Worm (Caenorhabditis elegans) whole organism, L1 larva: ENCODE data around the gene F55C9.6.

ENCODE experiments used
- C04F5.9 ChIP-seq: sonication (generic microtip); optimal IDR thresholded peaks from 2 replicates; lab custom pipeline; 2016; ENCODE audit warnings: missing genetic modification characterization, missing compliant biosample characterization
- F16B12.6 ChIP-seq: fragments of 150-350 bp; optimal IDR thresholded peaks from 2 replicates; lab custom pipeline; 2014; ENCODE audit warnings: missing biosample characterization, missing genetic modification characterization
- Y116A8C.19 ChIP-seq: sonication (generic microtip); optimal IDR thresholded peaks from 2 replicates; lab custom pipeline; 2016; ENCODE audit warnings: missing compliant biosample characterization, missing genetic modification characterization, borderline replicate concordance
- aha-1 ChIP-seq: fragments of 150-350 bp; optimal IDR thresholded peaks from 2 replicates; lab custom pipeline; 2014; ENCODE audit warnings: missing biosample characterization, missing genetic modification characterization
- efl-1 ChIP-seq, 4 experiments: fragments of 150-350 bp; optimal IDR thresholded peaks in 3 of 4; peaks in 1 of 4; 1 replicate in 1 of 4; 2 replicates in 3 of 4; lab custom pipeline; 2014; ENCODE audit warnings: missing biosample characterization in 2 of 4, missing genetic modification characterization in 2 of 4, missing genetic modification reagents in 2 of 4
- egl-27 ChIP-seq, 2 experiments: fragments of 150-350 bp in 1 of 2; sonication (generic microtip); optimal IDR thresholded peaks; 3 replicates each; lab custom pipeline; 2017 to 2018; ENCODE audit warnings: missing biosample characterization in 2 of 2, missing genetic modification characterization in 2 of 2, missing genetic modification reagents in 2 of 2
- elt-2 ChIP-seq: sonication (generic microtip); optimal IDR thresholded peaks from 2 replicates; lab custom pipeline; 2016; ENCODE audit warnings: missing genetic modification characterization, mild to moderate bottlenecking, inconsistent platforms, missing compliant biosample characterization, missing genetic modification reagents
- ets-5 ChIP-seq: fragments of 200-800 bp; sonication (Bioruptor generic); IDR thresholded peaks from 2 replicates; pipeline ENCODE4 v1.3.6; 2022; ENCODE audit warnings: missing genetic modification characterization, missing compliant biosample characterization
- fkh-10 ChIP-seq: sonication (generic microtip); optimal IDR thresholded peaks from 2 replicates; lab custom pipeline; 2017; ENCODE audit warnings: missing biosample characterization, missing genetic modification reagents, missing genetic modification characterization
- fos-1 ChIP-seq: fragments of 150-350 bp; optimal IDR thresholded peaks from 2 replicates; lab custom pipeline; 2014; ENCODE audit warnings: missing biosample characterization, missing genetic modification characterization
- hlh-4 ChIP-seq: sonication (generic microtip); optimal IDR thresholded peaks from 2 replicates; lab custom pipeline; 2016; ENCODE audit warnings: mild to moderate bottlenecking, missing genetic modification characterization, missing compliant biosample characterization
- lin-14 ChIP-seq: fragments of 200-800 bp; sonication (Bioruptor generic); optimal IDR thresholded peaks from 2 replicates; lab custom pipeline; 2018; ENCODE audit warnings: mild to moderate bottlenecking, missing genetic modification characterization, moderate library complexity, missing compliant biosample characterization
- lin-35 ChIP-seq, 2 experiments: fragments of 150-350 bp; optimal IDR thresholded peaks; 2 replicates each; lab custom pipeline; 2014; ENCODE audit warnings: missing biosample characterization in 2 of 2, missing genetic modification characterization in 2 of 2, missing genetic modification reagents in 2 of 2
- mep-1 ChIP-seq: fragments of 150-350 bp; optimal IDR thresholded peaks from 2 replicates; lab custom pipeline; 2014; ENCODE audit warnings: missing biosample characterization, missing genetic modification characterization
- nhr-19 ChIP-seq: fragments of 200-800 bp; sonication (Bioruptor generic); conservative IDR thresholded peaks from 2 replicates; pipeline ENCODE4 v1.3.6; 2022; ENCODE audit warnings: missing genetic modification characterization, missing compliant biosample characterization
- nhr-20 ChIP-seq: sonication (generic microtip); optimal IDR thresholded peaks from 2 replicates; lab custom pipeline; 2016; ENCODE audit warnings: mild to moderate bottlenecking, missing genetic modification characterization, missing compliant biosample characterization
- nhr-28 ChIP-seq: fragments of 150-350 bp; optimal IDR thresholded peaks from 2 replicates; lab custom pipeline; 2014; ENCODE audit warnings: missing biosample characterization, missing genetic modification characterization
- nhr-47 ChIP-seq: sonication (generic microtip); optimal IDR thresholded peaks from 2 replicates; lab custom pipeline; 2016; ENCODE audit warnings: mild to moderate bottlenecking, missing genetic modification characterization, moderate library complexity, missing compliant biosample characterization
- nhr-71 ChIP-seq: sonication (generic microtip); optimal IDR thresholded peaks from 2 replicates; lab custom pipeline; 2016; ENCODE audit warnings: mild to moderate bottlenecking, missing genetic modification characterization, moderate library complexity, missing compliant biosample characterization
- nhr-77 ChIP-seq: fragments of 150-350 bp; optimal IDR thresholded peaks from 2 replicates; lab custom pipeline; 2014; ENCODE audit warnings: missing biosample characterization, missing genetic modification characterization
- rnt-1 ChIP-seq: sonication (generic microtip); optimal IDR thresholded peaks from 2 replicates; lab custom pipeline; 2016; ENCODE audit warnings: mild to moderate bottlenecking, missing genetic modification characterization, moderate library complexity, missing compliant biosample characterization
- skn-1 ChIP-seq: fragments of 150-350 bp; optimal IDR thresholded peaks from 2 replicates; lab custom pipeline; 2014; ENCODE audit warnings: missing biosample characterization, missing genetic modification characterization
- snu-23 ChIP-seq: sonication (generic microtip); optimal IDR thresholded peaks from 2 replicates; lab custom pipeline; 2016; ENCODE audit warnings: missing genetic modification characterization, missing compliant biosample characterization
- sptf-1 ChIP-seq: fragments of 150-350 bp; optimal IDR thresholded peaks from 2 replicates; lab custom pipeline; 2014; ENCODE audit warnings: missing biosample characterization, missing genetic modification characterization
- sup-37 ChIP-seq: fragments of 200-800 bp; sonication (Bioruptor generic); optimal IDR thresholded peaks from 2 replicates; lab custom pipeline; 2018; ENCODE audit warnings: mild to moderate bottlenecking, missing genetic modification characterization, missing compliant biosample characterization
- unc-130 ChIP-seq: fragments of 150-350 bp; optimal IDR thresholded peaks from 2 replicates; lab custom pipeline; 2017; ENCODE audit warnings: missing biosample characterization, missing genetic modification characterization, inconsistent platforms
- unc-62 ChIP-seq: fragments of 150-350 bp; optimal IDR thresholded peaks from 2 replicates; lab custom pipeline; 2014; ENCODE audit warnings: missing biosample characterization, missing genetic modification reagents, missing genetic modification characterization
- unc-86 ChIP-seq: sonication (generic microtip); optimal IDR thresholded peaks from 2 replicates; lab custom pipeline; 2016; ENCODE audit warnings: missing genetic modification characterization, missing compliant biosample characterization
- vab-15 ChIP-seq: sonication (generic microtip); optimal IDR thresholded peaks from 2 replicates; lab custom pipeline; 2017; ENCODE audit warnings: missing genotype, mild to moderate bottlenecking, missing genetic modification characterization, missing compliant biosample characterization
- xbp-1 ChIP-seq: sonication (generic microtip); optimal IDR thresholded peaks from 2 replicates; lab custom pipeline; 2016; ENCODE audit warnings: missing genetic modification characterization, missing compliant biosample characterization
- zag-1 ChIP-seq: fragments of 150-350 bp; optimal IDR thresholded peaks from 2 replicates; lab custom pipeline; 2014; ENCODE audit warnings: missing biosample characterization, missing genetic modification characterization
- zip-4 ChIP-seq: fragments of 200-800 bp; sonication (Bioruptor generic); optimal IDR thresholded peaks from 2 replicates; lab custom pipeline; 2018; ENCODE audit warnings: mild to moderate bottlenecking, missing genetic modification characterization, moderate library complexity, missing compliant biosample characterization
- ztf-11 ChIP-seq, 2 experiments: sonication (generic microtip); optimal IDR thresholded peaks; 2 replicates each; lab custom pipeline; 2016 to 2017; ENCODE audit warnings: missing genetic modification characterization in 2 of 2, missing biosample characterization in 1 of 2, missing compliant biosample characterization in 1 of 2

Gene F55C9.6

ce11 chrV:19296723-19297122, at the start of gene F55C9.6:
F55C9.6 (minus strand) TSS chrV:19296823.
- TF ChIP-seq nhr-20 (tag; lab: Kevin White, UChicago), result no peak
- no peak for TF ChIP-seq zag-1 (tag; lab: Kevin White, UChicago)
- no peak for TF ChIP-seq snu-23
- TF ChIP-seq lin-14 (GFP tag; lab: Kevin White, UChicago), result no peak
- no peak for TF ChIP-seq nhr-28
- no peak for TF ChIP-seq zip-4
- no peak for TF ChIP-seq nhr-71 (tag; lab: Kevin White, UChicago)
- TF ChIP-seq Y116A8C.19 (tag; lab: Kevin White, UChicago), result no peak
- TF ChIP-seq fos-1, result no peak
- TF ChIP-seq, all 84 proteins: peak for 0

- no peak for TF ChIP-seq Y116A8C.19 (tag; lab: Kevin White, UChicago)
- no peak for TF ChIP-seq xbp-1 (tag; lab: Kevin White, UChicago)
- no peak for TF ChIP-seq ets-5
- TF ChIP-seq vab-15, result no peak
- TF ChIP-seq nhr-47 (tag; lab: Kevin White, UChicago), result no peak
- TF ChIP-seq unc-130 (tag; lab: Kevin White, UChicago), result no peak
- no peak for TF ChIP-seq elt-2 (tag; lab: Kevin White, UChicago)
- TF ChIP-seq unc-86 (tag; lab: Kevin White, UChicago), result no peak
- no peak for TF ChIP-seq sup-37 (GFP tag; lab: Kevin White, UChicago)
- TF ChIP-seq efl-1 (optimal IDR thresholded peaks at IDR 0.05; lab: Kevin White, UChicago), result no peak
- no peak for TF ChIP-seq efl-1 (GFP tag; optimal IDR thresholded peaks at IDR 0.05 in 1 of 2; lab: Kevin White, UChicago)
- no peak for TF ChIP-seq egl-27 (tag; optimal IDR thresholded peaks at IDR 0.05; lab: Kevin White, UChicago)
- no peak for TF ChIP-seq aha-1
Measured at ce11 chrV:19337333-19337732, 40.7 kb upstream of the F55C9.6 start.

- peak; percentile 61 for TF ChIP-seq hlh-4 (tag; lab: Kevin White, UChicago)
- TF ChIP-seq nhr-19 (GFP tag; lab: Robert Waterston, UW), result no peak
- TF ChIP-seq, all 84 proteins: peak for 1
Measured at ce11 chrV:19329263-19329662, 32.6 kb upstream of the F55C9.6 start, which contains the start of gene fbxb-65. fbxb-65 (plus strand) TSS chrV:19329563.

- no peak for TF ChIP-seq nhr-47 (tag; lab: Kevin White, UChicago)
- TF ChIP-seq efl-1 (optimal IDR thresholded peaks at IDR 0.05; lab: Kevin White, UChicago), result no peak
- TF ChIP-seq efl-1 (GFP tag; optimal IDR thresholded peaks at IDR 0.05 in 1 of 2; lab: Kevin White, UChicago), result peak in 1 of 2 experiments; percentile 75
- no peak for TF ChIP-seq zip-4
- no peak for TF ChIP-seq nhr-28
- TF ChIP-seq skn-1 (tag; lab: Kevin White, UChicago), result no peak
- no peak for TF ChIP-seq rnt-1 (tag; lab: Kevin White, UChicago)
- TF ChIP-seq nhr-77 (tag; lab: Kevin White, UChicago), result no peak
Measured at ce11 chrV:19325436-19325835, 28.8 kb upstream of the F55C9.6 start.

- TF ChIP-seq lin-35 (GFP tag; optimal IDR thresholded peaks at IDR 0.05; lab: Kevin White, UChicago) (no peak), unc-86 (tag; lab: Kevin White, UChicago) (no peak), sptf-1 (no peak), C04F5.9 (tag; lab: Kevin White, UChicago) (no peak)
- TF ChIP-seq, all 84 proteins: peak for 0
Measured at ce11 chrV:19322387-19322786, 25.8 kb upstream of the F55C9.6 start, which contains the start of gene C43D7.4. C43D7.4 (minus strand) TSS chrV:19322487.

- TF ChIP-seq elt-2 (tag; lab: Kevin White, UChicago) (peak; percentile 25), fkh-10 (no peak), ztf-11 (tag; optimal IDR thresholded peaks at IDR 0.05; lab: Kevin White, UChicago) (no peak), mep-1 (tag; lab: Kevin White, UChicago) (no peak), F16B12.6 (tag; lab: Kevin White, UChicago) (no peak), rnt-1 (tag; lab: Kevin White, UChicago) (no peak), unc-62 (GFP tag; lab: Kevin White, UChicago) (no peak)
Measured at ce11 chrV:19320385-19320784, 23.8 kb upstream of the F55C9.6 start, which contains the start of gene sdz-6. sdz-6 (plus strand) TSS chrV:19320613.
